Worm (Caenorhabditis elegans) whole organism, early embryonic: Measurements from ENCODE around the gene C04A11.2.

Experiments used
- B0310.2 ChIP-seq: sonication (generic microtip); optimal IDR thresholded peaks from 2 replicates; lab custom pipeline; 2016; ENCODE audit warnings: mild to moderate bottlenecking, missing genetic modification characterization, missing compliant biosample characterization
- F13C5.2 ChIP-seq: sonication (generic microtip); optimal IDR thresholded peaks from 2 replicates; lab custom pipeline; 2017; ENCODE audit warnings: mild to moderate bottlenecking, missing genetic modification characterization, inconsistent platforms, missing compliant biosample characterization
- aly-1 ChIP-seq: sonication (generic microtip); optimal IDR thresholded peaks from 2 replicates; lab custom pipeline; 2016; ENCODE audit warnings: missing genetic modification characterization, missing compliant biosample characterization
- ama-1 ChIP-seq: fragments of 150-350 bp; optimal IDR thresholded peaks from 2 replicates; lab custom pipeline; 2014
- ceh-36 ChIP-seq: sonication (generic microtip); optimal IDR thresholded peaks from 2 replicates; lab custom pipeline; 2016; ENCODE audit warnings: missing genetic modification characterization, inconsistent platforms, missing compliant biosample characterization
- flt-1 ChIP-seq: fragments of 200-800 bp; sonication (Bioruptor generic); IDR thresholded peaks from 2 replicates; pipeline ENCODE4 v1.3.6; 2022; ENCODE audit warnings: missing genetic modification characterization, missing compliant biosample characterization
- pes-1 ChIP-seq: fragments of 200-800 bp; sonication (Bioruptor generic); IDR thresholded peaks from 2 replicates; pipeline ENCODE4 v1.3.6; 2022; ENCODE audit warnings: missing genetic modification reagents, missing genetic modification characterization, missing compliant biosample characterization
- sea-1 ChIP-seq: fragments of 200-800 bp; sonication (Bioruptor generic); conservative IDR thresholded peaks from 2 replicates; pipeline ENCODE4 v1.3.6; 2022; ENCODE audit warnings: missing genetic modification characterization, missing compliant biosample characterization
- tbx-37 ChIP-seq: fragments of 200-800 bp; sonication (Bioruptor generic); conservative IDR thresholded peaks from 2 replicates; pipeline ENCODE4 v1.3.6; 2022; ENCODE audit warnings: missing genetic modification reagents, missing genetic modification characterization, missing compliant biosample characterization
- tra-4 ChIP-seq: sonication (generic microtip); optimal IDR thresholded peaks from 2 replicates; lab custom pipeline; 2017; ENCODE audit warnings: missing genetic modification characterization, missing compliant biosample characterization

ce11 chrX:13646798-13647197, 21.8 kb downstream of the C04A11.2 start, which contains the start of gene acr-9:
- no peak for TF ChIP-seq flt-1 (GFP tag; lab: Robert Waterston, UW)
- TF ChIP-seq F13C5.2 = no peak
- no peak for TF ChIP-seq tbx-37 (GFP tag; lab: Robert Waterston, UW)
- no peak for TF ChIP-seq ama-1 (lab: Kevin White, UChicago)
- no peak for TF ChIP-seq aly-1 (tag; lab: Kevin White, UChicago)
- no peak for TF ChIP-seq B0310.2
- TF ChIP-seq pes-1 = no peak
- no peak for TF ChIP-seq sea-1 (GFP tag; lab: Robert Waterston, UW)
- no peak for TF ChIP-seq tra-4 (tag; lab: Kevin White, UChicago)
- TF ChIP-seq ceh-36 (tag; lab: Kevin White, UChicago) = no peak
